Worm (Caenorhabditis elegans): ENCODE results near the gene K07F5.15.

DNA sequence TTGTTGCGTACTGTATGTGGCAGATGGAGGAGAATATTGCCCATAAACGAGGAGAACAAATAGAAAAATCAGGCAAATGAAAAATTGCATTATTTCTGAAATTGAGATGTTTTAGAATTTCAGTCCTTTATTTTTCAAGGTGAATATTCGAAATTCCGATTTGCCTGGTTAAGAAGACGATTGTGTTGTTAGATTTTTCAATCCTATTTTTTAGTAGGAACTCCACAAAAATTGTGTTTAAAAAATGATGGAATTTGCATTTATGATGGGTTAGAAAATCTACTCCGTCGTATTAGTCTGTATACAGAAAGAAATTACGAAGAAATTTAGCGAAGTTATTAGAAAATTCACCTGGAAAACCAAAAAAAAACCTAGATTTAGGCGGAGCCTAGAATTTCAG, 49.4 kb upstream of the K07F5.15 start, which contains the start of gene egl-20:
- no peak for TF ChIP-seq unc-62 (GFP tag; optimal IDR thresholded peaks at IDR 0.05)
- TF ChIP-seq cebp-2 (GFP tag; IDR thresholded peaks at IDR 0.05) = no peak
- no peak for TF ChIP-seq tbx-9 (tag; optimal IDR thresholded peaks at IDR 0.05; ENCODE audit: borderline replicate concordance)
- no peak for TF ChIP-seq bed-1 (GFP tag; IDR thresholded peaks at IDR 0.05)
- no peak for TF ChIP-seq ceh-40 (GFP tag; IDR thresholded peaks at IDR 0.05)
- no peak for TF ChIP-seq Y67H2A.10 (GFP tag; conservative IDR thresholded peaks at IDR 0.05)
- TF ChIP-seq chd-7 (tag; optimal IDR thresholded peaks at IDR 0.05) = no peak
